Worm (Caenorhabditis elegans) whole organism, mixed stage, embryonic: ENCODE data around the gene F53B3.6.

ENCODE experiments used
- blmp-1 ChIP-seq: fragments of 150-350 bp; optimal IDR thresholded peaks from 2 replicates; lab custom pipeline; 2014; ENCODE audit warnings: missing biosample characterization, missing genetic modification characterization
- cnd-1 ChIP-seq: fragments of 200-800 bp; sonication (Bioruptor generic); optimal IDR thresholded peaks from 2 replicates; lab custom pipeline; 2018; ENCODE audit warnings: mild to moderate bottlenecking, missing genetic modification characterization, missing compliant biosample characterization
- elt-3 ChIP-seq: fragments of 150-350 bp; optimal IDR thresholded peaks from 2 replicates; lab custom pipeline; 2014; ENCODE audit warnings: missing biosample characterization, missing genetic modification characterization
- lin-13 ChIP-seq: fragments of 150-350 bp; optimal IDR thresholded peaks from 2 replicates; lab custom pipeline; 2014; ENCODE audit warnings: missing biosample characterization, missing genetic modification characterization
- lin-32 ChIP-seq: fragments of 200-800 bp; sonication (Bioruptor generic); optimal IDR thresholded peaks from 2 replicates; lab custom pipeline; 2018; ENCODE audit warnings: mild to moderate bottlenecking, missing genetic modification characterization, missing compliant biosample characterization
- lsy-2 ChIP-seq: fragments of 150-350 bp; optimal IDR thresholded peaks from 2 replicates; lab custom pipeline; 2014; ENCODE audit warnings: missing biosample characterization, missing genetic modification characterization
- mls-2 ChIP-seq: sonication (generic microtip); optimal IDR thresholded peaks from 2 replicates; lab custom pipeline; 2016; ENCODE audit warnings: mild to moderate bottlenecking, missing genetic modification characterization, moderate library complexity, missing compliant biosample characterization
- nhr-12 ChIP-seq: fragments of 150-350 bp; optimal IDR thresholded peaks from 2 replicates; lab custom pipeline; 2014; ENCODE audit warnings: missing biosample characterization, missing genetic modification characterization
- nhr-28 ChIP-seq: fragments of 150-350 bp; optimal IDR thresholded peaks from 2 replicates; lab custom pipeline; 2014; ENCODE audit warnings: missing biosample characterization, missing genetic modification characterization
- nhr-76 ChIP-seq: sonication (generic microtip); optimal IDR thresholded peaks from 2 replicates; lab custom pipeline; 2017; ENCODE audit warnings: missing biosample characterization, missing genetic modification characterization
- pha-4 ChIP-seq: fragments of 150-350 bp; optimal IDR thresholded peaks from 2 replicates; lab custom pipeline; 2018; ENCODE audit warnings: missing biosample characterization, missing genetic modification reagents, missing genetic modification characterization
- snpc-4 ChIP-seq: fragments of 150-350 bp; optimal IDR thresholded peaks from 2 replicates; lab custom pipeline; 2014; ENCODE audit warnings: missing biosample characterization, missing genetic modification characterization
- sptf-1 ChIP-seq: sonication (generic microtip); optimal IDR thresholded peaks from 2 replicates; lab custom pipeline; 2017; ENCODE audit warnings: mild to moderate bottlenecking, missing genetic modification characterization, moderate library complexity, missing compliant biosample characterization
- ztf-11 ChIP-seq: fragments of 150-350 bp; optimal IDR thresholded peaks from 2 replicates; lab custom pipeline; 2014; ENCODE audit warnings: missing biosample characterization, missing genetic modification characterization

DNA sequence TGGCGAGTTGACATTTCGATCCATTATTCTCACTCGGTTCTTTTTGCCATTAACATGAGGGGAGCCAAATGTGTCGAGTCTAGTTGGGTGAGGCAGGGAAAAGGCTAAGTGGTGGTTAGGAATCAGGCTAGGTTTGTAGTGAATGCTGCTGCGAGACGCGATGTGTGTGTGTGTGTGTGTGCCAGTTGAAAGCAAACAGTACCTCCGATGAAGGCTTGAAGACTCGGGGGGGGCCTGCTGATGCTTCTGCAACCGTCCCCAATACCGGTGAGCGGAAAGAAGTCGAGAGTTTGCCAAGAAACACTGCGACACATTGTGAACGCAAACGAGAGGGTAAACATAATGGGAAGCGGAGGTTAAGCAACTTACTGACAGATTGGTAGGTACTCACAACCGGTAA, 7.0 kb downstream of the F53B3.6 start, which contains the start of gene F53B3.3:
- TF ChIP-seq snpc-4 (no peak), lsy-2 (tag; lab: Kevin White, UChicago) (no peak), nhr-12 (no peak), nhr-76 (tag; lab: Kevin White, UChicago) (no peak), nhr-28 (tag; lab: Kevin White, UChicago) (no peak), elt-3 (tag; lab: Kevin White, UChicago) (no peak), blmp-1 (tag; lab: Kevin White, UChicago) (no peak), cnd-1 (tag; lab: Kevin White, UChicago) (no peak), ztf-11 (tag; lab: Kevin White, UChicago) (no peak), lin-32 (GFP tag; lab: Kevin White, UChicago) (no peak), sptf-1 (peak; percentile 10), pha-4 (no peak), mls-2 (tag; lab: Kevin White, UChicago) (no peak), lin-13 (tag; lab: Kevin White, UChicago) (no peak)
